Worm (Caenorhabditis elegans) whole organism, L4 larva: Measurements from ENCODE around the gene mrps-2.

Experiments used
- F10B5.3 ChIP-seq: sonication (generic microtip); optimal IDR thresholded peaks from 2 replicates; lab custom pipeline; 2016; ENCODE audit warnings: mild to moderate bottlenecking, missing genetic modification characterization, missing compliant biosample characterization
- F26F4.8 ChIP-seq: fragments of 200-800 bp; sonication (Bioruptor generic); conservative IDR thresholded peaks from 2 replicates; pipeline ENCODE4 v1.3.6; 2022; ENCODE audit warnings: missing genetic modification characterization, missing compliant biosample characterization
- F49E8.2 ChIP-seq: sonication (generic microtip); optimal IDR thresholded peaks from 2 replicates; lab custom pipeline; 2016; ENCODE audit warnings: missing compliant biosample characterization, mild to moderate bottlenecking, missing genetic modification characterization, borderline replicate concordance
- Y48G9A.11 ChIP-seq: fragments of 200-800 bp; sonication (Bioruptor generic); IDR thresholded peaks from 2 replicates; pipeline ENCODE4 v1.3.6; 2022; ENCODE audit warnings: missing genetic modification reagents, missing genetic modification characterization, missing compliant biosample characterization
- aha-1 ChIP-seq: fragments of 150-350 bp; peaks from one replicate; lab custom pipeline; 2014; ENCODE audit warnings: missing biosample characterization, missing genetic modification characterization
- aly-2 ChIP-seq: sonication (generic microtip); optimal IDR thresholded peaks from 2 replicates; lab custom pipeline; 2018; ENCODE audit warnings: missing biosample characterization, missing genetic modification characterization
- ama-1 ChIP-seq: fragments of 150-350 bp; optimal IDR thresholded peaks from 2 replicates; lab custom pipeline; 2014; ENCODE audit warnings: inconsistent platforms, mixed read lengths
- ceh-28 ChIP-seq: fragments of 150-350 bp; optimal IDR thresholded peaks from 2 replicates; lab custom pipeline; 2014; ENCODE audit warnings: missing biosample characterization, missing genetic modification reagents, missing genetic modification characterization
- ceh-32 ChIP-seq: sonication (generic microtip); optimal IDR thresholded peaks from 2 replicates; lab custom pipeline; 2016; ENCODE audit warnings: mild to moderate bottlenecking, missing genetic modification characterization, missing compliant biosample characterization; ENCODE audit not compliant: poor library complexity
- ceh-44 ChIP-seq: fragments of 200-800 bp; sonication (Bioruptor generic); IDR thresholded peaks from 2 replicates; pipeline ENCODE4 v1.3.6; 2022; ENCODE audit warnings: missing genetic modification reagents, missing genetic modification characterization, missing compliant biosample characterization
- ceh-82 ChIP-seq: sonication (generic microtip); optimal IDR thresholded peaks from 2 replicates; lab custom pipeline; 2017; ENCODE audit warnings: missing biosample characterization, missing genetic modification characterization
- ces-1 ChIP-seq: fragments of 150-350 bp; sonication (generic microtip); optimal IDR thresholded peaks from 4 replicates; lab custom pipeline; 2014; ENCODE audit warnings: missing biosample characterization, missing genetic modification reagents, missing genetic modification characterization
- ctbp-1 ChIP-seq: fragments of 200-800 bp; sonication (Bioruptor generic); IDR thresholded peaks from 2 replicates; pipeline ENCODE4 v1.3.6; 2022; ENCODE audit warnings: missing genetic modification reagents, missing genetic modification characterization, missing compliant biosample characterization
- daf-16 ChIP-seq, 3 experiments: sonication (generic microtip); optimal IDR thresholded peaks; 2 replicates each; lab custom pipeline; 2016 to 2017; ENCODE audit warnings: missing genetic modification characterization in 3 of 3, missing genetic modification reagents in 3 of 3, mild to moderate bottlenecking in 2 of 3, missing compliant biosample characterization in 2 of 3, missing biosample characterization in 1 of 3, moderate library complexity in 1 of 3
- daf-19 ChIP-seq: fragments of 200-800 bp; sonication (Bioruptor generic); conservative IDR thresholded peaks from 2 replicates; pipeline ENCODE4 v1.3.6; 2022; ENCODE audit warnings: missing genetic modification characterization, missing compliant biosample characterization
- daf-8 ChIP-seq: fragments of 200-800 bp; sonication (Bioruptor generic); IDR thresholded peaks from 2 replicates; pipeline ENCODE4 v1.3.6; 2022; ENCODE audit warnings: missing genetic modification characterization, missing compliant biosample characterization
- dmd-8 ChIP-seq: fragments of 200-800 bp; sonication (Bioruptor generic); IDR thresholded peaks from 2 replicates; pipeline ENCODE4 v1.3.6; 2022; ENCODE audit warnings: missing genetic modification characterization, missing compliant biosample characterization
- dve-1 ChIP-seq: sonication (generic microtip); optimal IDR thresholded peaks from 2 replicates; lab custom pipeline; 2017; ENCODE audit warnings: antibody characterized with exemption, mild to moderate bottlenecking, missing genetic modification characterization, missing compliant biosample characterization; ENCODE audit not compliant: insufficient read depth
- fkh-10 ChIP-seq: fragments of 150-350 bp; optimal IDR thresholded peaks from 2 replicates; lab custom pipeline; 2014; ENCODE audit warnings: missing biosample characterization, missing genetic modification reagents, missing genetic modification characterization
- gei-8 ChIP-seq: fragments of 200-800 bp; sonication (Bioruptor generic); optimal IDR thresholded peaks from 2 replicates; lab custom pipeline; 2018; ENCODE audit warnings: mild to moderate bottlenecking, missing genetic modification characterization, missing compliant biosample characterization
- hlh-11 ChIP-seq: fragments of 200-800 bp; sonication (Bioruptor generic); optimal IDR thresholded peaks from 2 replicates; lab custom pipeline; 2018; ENCODE audit warnings: mild to moderate bottlenecking, missing genetic modification characterization, missing compliant biosample characterization
- lin-1 ChIP-seq: fragments of 200-800 bp; sonication (Bioruptor generic); IDR thresholded peaks from 2 replicates; pipeline ENCODE4 v1.3.6; 2022; ENCODE audit warnings: missing genetic modification reagents, missing genetic modification characterization, missing compliant biosample characterization
- lin-13 ChIP-seq: fragments of 150-350 bp; optimal IDR thresholded peaks from 2 replicates; lab custom pipeline; 2014; ENCODE audit warnings: missing biosample characterization, missing genetic modification reagents, missing genetic modification characterization
- lin-29 ChIP-seq: fragments of 200-800 bp; sonication (Bioruptor generic); IDR thresholded peaks from 2 replicates; pipeline ENCODE4 v1.3.6; 2022; ENCODE audit warnings: missing genetic modification reagents, missing genetic modification characterization, missing compliant biosample characterization
- lin-38 ChIP-seq: fragments of 200-800 bp; sonication (Bioruptor generic); IDR thresholded peaks from 2 replicates; pipeline ENCODE4 v1.3.6; 2022; ENCODE audit warnings: missing genetic modification reagents, missing genetic modification characterization, missing compliant biosample characterization
- lsy-2 ChIP-seq, 2 experiments: fragments of 150-350 bp in 1 of 2; sonication (generic microtip) in 1 of 2; optimal IDR thresholded peaks; 2 replicates each; lab custom pipeline; 2014 to 2017; ENCODE audit warnings: missing biosample characterization in 2 of 2, missing genetic modification characterization in 2 of 2
- mdt-29 ChIP-seq: fragments of 200-800 bp; sonication (Bioruptor generic); IDR thresholded peaks from 2 replicates; pipeline ENCODE4 v1.3.6; 2022; ENCODE audit warnings: missing genetic modification reagents, missing genetic modification characterization, missing compliant biosample characterization
- nhr-102 ChIP-seq: sonication (generic microtip); optimal IDR thresholded peaks from 2 replicates; lab custom pipeline; 2016; ENCODE audit warnings: mild to moderate bottlenecking, missing genetic modification characterization, moderate library complexity, missing compliant biosample characterization
- nhr-11 ChIP-seq: fragments of 150-350 bp; optimal IDR thresholded peaks from 2 replicates; lab custom pipeline; 2014; ENCODE audit warnings: missing biosample characterization, missing genetic modification characterization
- nhr-237 ChIP-seq: sonication (generic microtip); optimal IDR thresholded peaks from 2 replicates; lab custom pipeline; 2017; ENCODE audit warnings: missing biosample characterization, missing genetic modification characterization
- nhr-25 ChIP-seq: sonication (generic microtip); optimal IDR thresholded peaks from 2 replicates; lab custom pipeline; 2017; ENCODE audit warnings: missing genetic modification characterization, mild to moderate bottlenecking, missing compliant biosample characterization, antibody characterized with exemption, moderate library complexity, borderline replicate concordance; ENCODE audit not compliant: insufficient read depth
- nhr-48 ChIP-seq: sonication (generic microtip); optimal IDR thresholded peaks from 2 replicates; lab custom pipeline; 2016; ENCODE audit warnings: mild to moderate bottlenecking, missing genetic modification characterization, missing compliant biosample characterization
- nhr-6 ChIP-seq: fragments of 150-350 bp; optimal IDR thresholded peaks from 2 replicates; lab custom pipeline; 2014; ENCODE audit warnings: missing biosample characterization, missing genetic modification characterization
- pha-4 ChIP-seq, 2 experiments: fragments of 150-350 bp in 1 of 2; fragments of 200-800 bp in 1 of 2; sonication (Bioruptor generic) in 1 of 2; IDR thresholded peaks in 1 of 2; optimal IDR thresholded peaks in 1 of 2; 2 replicates each; pipeline versions ENCODE4 v1.3.6 to Lab custom; 2014 to 2022; ENCODE audit warnings: missing genetic modification characterization in 2 of 2, missing genetic modification reagents in 2 of 2, missing biosample characterization in 1 of 2, missing compliant biosample characterization in 1 of 2
- pqm-1 ChIP-seq: sonication (generic microtip); optimal IDR thresholded peaks from 2 replicates; lab custom pipeline; 2017; ENCODE audit warnings: missing biosample characterization, missing genetic modification characterization
- sdz-12 ChIP-seq: fragments of 200-800 bp; sonication (Bioruptor generic); optimal IDR thresholded peaks from 2 replicates; lab custom pipeline; 2018; ENCODE audit warnings: mild to moderate bottlenecking, missing genetic modification characterization, missing compliant biosample characterization
- snpc-1.2 ChIP-seq: fragments of 200-800 bp; sonication (Bioruptor generic); IDR thresholded peaks from 2 replicates; pipeline ENCODE4 v1.3.6; 2022; ENCODE audit warnings: missing genetic modification reagents, missing genetic modification characterization, missing compliant biosample characterization
- snpc-4 ChIP-seq: fragments of 150-350 bp; optimal IDR thresholded peaks from 2 replicates; lab custom pipeline; 2014; ENCODE audit warnings: missing biosample characterization, missing genetic modification characterization
- spr-3 ChIP-seq: fragments of 200-800 bp; sonication (Bioruptor generic); optimal IDR thresholded peaks from 2 replicates; lab custom pipeline; 2018; ENCODE audit warnings: mild to moderate bottlenecking, missing genetic modification characterization, missing compliant biosample characterization
- tag-97 ChIP-seq: fragments of 200-800 bp; sonication (Bioruptor generic); IDR thresholded peaks from 2 replicates; pipeline ENCODE4 v1.3.6; 2022; ENCODE audit warnings: missing genetic modification characterization, missing compliant biosample characterization
- unc-130 ChIP-seq: sonication (generic microtip); optimal IDR thresholded peaks from 2 replicates; lab custom pipeline; 2016; ENCODE audit warnings: missing genetic modification reagents, missing genetic modification characterization, missing compliant biosample characterization
- unc-62 ChIP-seq, 3 experiments: fragments of 150-350 bp in 1 of 3; sonication (generic microtip); optimal IDR thresholded peaks in 2 of 3; peaks in 1 of 3; 1 replicate in 1 of 3; 2 replicates in 2 of 3; lab custom pipeline; 2014 to 2017; ENCODE audit warnings: missing biosample characterization in 3 of 3, missing genetic modification characterization in 3 of 3, missing genetic modification reagents in 3 of 3, missing genotype in 1 of 3
- zag-1 ChIP-seq: fragments of 150-350 bp; optimal IDR thresholded peaks from 2 replicates; lab custom pipeline; 2014; ENCODE audit warnings: missing biosample characterization, missing genetic modification characterization
- zip-2 ChIP-seq: fragments of 150-350 bp; optimal IDR thresholded peaks from 2 replicates; lab custom pipeline; 2014; ENCODE audit warnings: missing biosample characterization, missing genetic modification characterization
- ztf-11 ChIP-seq: fragments of 150-350 bp; optimal IDR thresholded peaks from 2 replicates; lab custom pipeline; 2014; ENCODE audit warnings: missing biosample characterization, missing genetic modification characterization
- ztf-7 ChIP-seq: fragments of 150-350 bp; optimal IDR thresholded peaks from 2 replicates; lab custom pipeline; 2014; ENCODE audit warnings: missing biosample characterization, missing genetic modification characterization

mrps-2 gene

ce11 chrV:8424840-8425814 is 40.4 kb upstream of the mrps-2 start (continued):
- no peak for TF ChIP-seq daf-16 (GFP tag; optimal IDR thresholded peaks at IDR 0.05; lab: Kevin White, UChicago)
- peak; percentile 76 for TF ChIP-seq daf-16 (tag; optimal IDR thresholded peaks at IDR 0.05; lab: Kevin White, UChicago)
- peak; percentile 93 for TF ChIP-seq hlh-11 (tag; lab: Kevin White, UChicago)

DNA sequence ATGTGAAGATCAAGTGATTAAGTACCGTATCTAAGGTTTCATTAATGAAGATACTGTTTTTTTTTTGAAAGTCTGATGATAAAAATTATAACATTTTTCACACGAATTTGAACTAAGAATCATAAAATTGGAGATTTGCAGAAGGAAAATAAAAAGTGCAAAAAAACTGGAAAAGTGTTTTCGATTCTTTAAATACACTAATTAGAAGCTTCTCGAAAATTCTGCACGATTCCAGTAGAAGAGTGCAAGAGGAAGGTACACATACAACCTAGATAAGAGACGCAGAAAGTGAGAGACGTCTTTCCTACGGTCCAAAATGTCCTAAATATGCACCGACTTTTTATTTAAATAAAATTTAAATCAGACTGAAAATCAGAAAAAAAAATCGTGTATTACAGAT is 39.3 kb upstream of the mrps-2 start:
- TF ChIP-seq daf-16 (GFP tag; optimal IDR thresholded peaks at IDR 0.05; lab: Kevin White, UChicago) (no peak), daf-16 (tag; optimal IDR thresholded peaks at IDR 0.05; lab: Kevin White, UChicago) (peak; percentile 18), pqm-1 (no peak), lin-13 (no peak), ztf-11 (no peak), fkh-10 (GFP tag; lab: Kevin White, UChicago) (no peak), tag-97 (GFP tag; lab: Robert Waterston, UW) (no peak), ceh-44 (no peak), daf-8 (GFP tag; lab: Robert Waterston, UW) (no peak), ceh-28 (tag; lab: Kevin White, UChicago) (no peak), F26F4.8 (GFP tag; lab: Robert Waterston, UW) (no peak), lsy-2 (tag; optimal IDR thresholded peaks at IDR 0.05; lab: Kevin White, UChicago) (peak in 1 of 2 experiments; percentile 23), pha-4 (GFP tag; IDR thresholded peaks at IDR 0.05; lab: Robert Waterston, UW) (no peak), pha-4 (tag; optimal IDR thresholded peaks at IDR 0.05; lab: Kevin White, UChicago) (no peak), nhr-25 (tag; lab: Kevin White, UChicago) (no peak), nhr-48 (tag; lab: Kevin White, UChicago) (peak; percentile 14), nhr-102 (tag; lab: Kevin White, UChicago) (no peak), aha-1 (tag; lab: Kevin White, UChicago) (peak; percentile 68), dve-1 (tag; lab: Kevin White, UChicago) (peak; percentile 6), zip-2 (tag; lab: Kevin White, UChicago) (no peak), nhr-6 (tag; lab: Kevin White, UChicago) (no peak), ctbp-1 (GFP tag; lab: Robert Waterston, UW) (no peak), lin-1 (GFP tag; lab: Robert Waterston, UW) (no peak), unc-130 (GFP tag; lab: Kevin White, UChicago) (no peak), ama-1 (lab: Kevin White, UChicago) (no peak), daf-19 (GFP tag; lab: Robert Waterston, UW) (no peak), Y48G9A.11 (GFP tag; lab: Robert Waterston, UW) (no peak), unc-62 (GFP tag; optimal IDR thresholded peaks at IDR 0.05 in 1 of 2; lab: Kevin White, UChicago) (no peak), unc-62 (tag; optimal IDR thresholded peaks at IDR 0.05; lab: Kevin White, UChicago) (no peak), nhr-237 (tag; lab: Kevin White, UChicago) (no peak), zag-1 (tag; lab: Kevin White, UChicago) (no peak), dmd-8 (GFP tag; lab: Robert Waterston, UW) (no peak), spr-3 (GFP tag; lab: Kevin White, UChicago) (no peak), snpc-4 (tag; lab: Kevin White, UChicago) (no peak), sdz-12 (GFP tag; lab: Kevin White, UChicago) (no peak), mdt-29 (GFP tag; lab: Robert Waterston, UW) (no peak), lin-29 (GFP tag; lab: Robert Waterston, UW) (no peak), nhr-11 (no peak), lin-38 (GFP tag; lab: Robert Waterston, UW) (0 out of 2 replicates have a peak, but pooled peaks have one; percentile 17), F10B5.3 (tag; lab: Kevin White, UChicago) (no peak), ztf-7 (no peak), ces-1 (no peak), gei-8 (GFP tag; lab: Kevin White, UChicago) (no peak), ceh-32 (tag; lab: Kevin White, UChicago) (no peak), aly-2 (no peak), F49E8.2 (no peak), ceh-82 (tag; lab: Kevin White, UChicago) (no peak), snpc-1.2 (GFP tag; lab: Robert Waterston, UW) (no peak)
